Fruit fly (Drosophila melanogaster): ENCODE measurements around the gene ss.

- TF ChIP-seq psq (optimal IDR thresholded peaks at IDR 0.05) (no peak), ttk (optimal IDR thresholded peaks at IDR 0.05) (no peak), Myc (optimal IDR thresholded peaks at IDR 0.05) (no peak), h (optimal IDR thresholded peaks at IDR 0.05) (no peak), Sin3A (optimal IDR thresholded peaks at IDR 0.05) (no peak)
Observed at dm6 chr3R:16416508-16416907, 13.0 kb upstream of the ss start.
